Fruit fly (Drosophila melanogaster) ovary, adult (tissue): Measurements from ENCODE around the gene CG32269.

ENCODE experiments used
- CG17801 ChIP-seq: fragments of 200-800 bp; optimal IDR thresholded peaks from 2 replicates; lab custom pipeline; 2019; ENCODE audit warnings: missing biosample characterization, mild to moderate bottlenecking, missing genetic modification characterization, moderate library complexity; ENCODE audit not compliant: partially characterized antibody

The CG32269 gene

DNA sequence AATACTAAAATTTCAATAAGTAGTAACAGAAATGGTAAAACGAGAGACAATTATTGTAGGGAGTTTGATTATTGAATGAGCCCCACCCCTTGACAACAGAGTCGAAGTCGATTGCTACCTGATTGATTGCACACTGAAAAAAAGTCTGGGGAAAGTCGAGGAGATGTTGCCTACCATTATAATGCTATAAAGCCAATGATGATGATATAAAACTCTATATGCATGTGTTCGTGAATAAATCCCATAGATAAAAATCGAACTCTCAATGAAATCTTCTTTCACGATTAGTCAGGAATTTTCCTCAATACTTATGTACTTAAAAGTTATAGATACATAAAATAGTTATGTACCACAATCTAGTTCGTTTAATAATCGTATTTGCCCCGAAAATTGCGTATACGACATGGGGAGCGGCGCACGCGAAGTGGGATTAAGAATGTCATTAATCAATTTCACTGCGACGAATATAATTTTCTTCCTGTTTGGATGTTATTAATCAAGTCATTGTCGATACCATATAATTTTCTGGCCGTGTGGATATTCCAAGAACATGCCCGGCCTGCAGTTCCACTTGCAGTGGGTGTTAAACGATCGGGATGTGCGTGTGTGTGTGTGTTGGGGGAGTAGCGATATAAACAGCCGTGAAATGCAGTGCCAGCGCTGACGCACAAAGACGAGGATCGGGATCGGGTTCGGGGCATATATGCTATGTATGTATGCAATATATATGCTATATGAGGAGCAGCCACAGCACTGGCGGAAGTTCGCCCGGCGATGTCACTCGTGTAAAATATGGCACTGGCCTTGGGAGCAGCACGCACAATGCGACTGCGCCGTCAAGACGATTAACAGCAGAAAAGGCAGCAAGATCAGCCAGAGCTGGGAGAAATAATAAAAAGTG is 35.7 kb upstream of the CG32269 start, which contains the start of gene CG12078:
TSS of gene CG12078 (minus strand) at position 51 of the 901 bp plus-strand sequence.
- no peak for TF ChIP-seq CG17801 (GFP tag; lab: Kevin White, UChicago)

DNA sequence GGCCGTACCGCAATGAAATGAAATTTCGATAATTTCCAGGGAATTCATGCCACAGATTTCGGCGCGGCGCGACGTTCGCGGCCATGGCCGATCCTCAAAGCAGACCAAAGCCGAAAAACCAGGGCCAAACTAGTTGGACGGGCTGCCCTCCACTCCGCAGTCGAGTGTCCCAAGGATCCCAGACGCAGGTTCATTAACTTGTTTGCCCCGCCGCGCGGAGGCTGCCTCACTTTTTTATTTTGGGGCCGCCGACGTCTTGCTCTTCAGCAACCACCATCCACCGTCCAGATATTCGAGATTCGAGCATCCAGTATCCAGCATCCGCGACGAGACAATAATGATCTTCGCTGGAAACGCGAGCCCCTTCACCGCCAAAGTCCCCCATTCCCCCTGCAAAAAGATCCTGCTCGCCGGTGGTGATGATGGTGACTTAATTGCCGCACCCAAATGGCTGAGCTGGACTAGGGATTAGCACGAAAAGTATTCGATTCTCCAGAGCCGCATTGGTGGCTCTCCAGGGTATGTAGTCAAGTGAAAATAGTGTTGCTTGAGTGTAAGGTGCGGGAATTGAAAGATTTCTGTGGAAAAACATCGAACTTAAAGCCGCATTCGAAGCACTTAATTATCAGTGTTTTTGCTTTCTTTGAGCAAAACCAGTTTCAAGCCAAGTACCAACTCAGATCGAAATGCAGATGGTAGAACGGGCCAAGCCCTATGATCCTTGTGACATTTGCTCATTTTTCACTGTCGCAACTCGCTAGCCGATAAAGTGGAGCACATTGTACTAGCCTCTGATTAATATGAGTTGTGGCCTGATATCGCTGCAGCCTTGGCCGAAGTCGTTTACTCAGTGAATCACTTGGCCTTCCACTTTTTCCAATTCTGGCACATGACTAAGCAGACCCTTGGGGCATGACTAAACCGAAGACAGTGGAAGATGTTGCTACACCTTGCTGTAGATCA is 33.6 kb upstream of the CG32269 start:
- no peak for TF ChIP-seq CG17801 (GFP tag; lab: Kevin White, UChicago)

DNA sequence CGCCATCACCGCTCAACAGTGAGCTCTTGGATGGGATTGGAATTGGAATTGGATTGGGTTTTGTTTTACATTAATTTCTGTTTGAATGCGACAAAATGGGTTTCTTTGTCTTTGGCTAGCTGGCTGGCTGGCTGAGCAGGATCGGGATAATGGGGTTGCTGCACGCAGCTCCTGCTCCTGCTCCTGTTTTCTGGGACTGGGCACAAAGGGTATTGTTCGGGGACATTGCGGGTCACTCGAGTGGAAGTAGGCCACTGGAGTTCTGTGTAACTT is 32.5 kb upstream of the CG32269 start:
- no peak for TF ChIP-seq CG17801 (GFP tag; lab: Kevin White, UChicago)

DNA sequence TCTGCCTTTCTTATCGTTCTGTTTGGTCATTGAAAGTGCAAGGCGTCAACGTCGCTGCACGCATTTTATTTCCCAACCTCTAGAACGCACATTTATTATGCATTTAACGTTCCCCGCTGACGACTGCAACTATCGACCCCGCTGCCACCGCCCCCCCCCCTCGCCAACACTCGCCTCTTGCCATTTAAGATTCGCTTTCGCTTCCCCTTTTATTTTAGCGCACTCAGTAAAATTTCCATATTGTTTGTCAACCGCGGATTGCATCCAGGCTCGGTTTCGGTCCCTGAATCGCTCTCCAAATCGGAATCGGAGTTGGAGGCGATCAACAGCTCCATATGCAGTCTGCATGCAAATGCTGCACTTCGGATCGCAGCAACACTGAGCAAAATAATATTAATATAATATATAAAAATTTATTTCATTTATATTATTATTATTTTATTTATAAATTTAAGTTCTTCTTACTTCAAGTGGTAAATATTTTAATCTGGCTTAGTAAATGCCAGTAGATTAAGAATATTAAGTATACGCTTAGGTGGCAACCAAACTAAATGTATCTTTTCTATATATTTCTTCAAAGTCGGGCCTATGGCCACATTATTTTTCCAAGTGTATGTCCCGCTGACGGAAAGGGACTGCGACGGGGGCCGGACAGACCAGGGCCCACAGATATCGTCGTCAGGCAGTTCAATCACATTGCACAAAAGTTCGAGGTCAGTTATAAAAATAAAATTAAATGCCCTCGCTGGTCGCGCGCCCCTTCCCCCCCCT is 32.0 kb upstream of the CG32269 start:
- TF ChIP-seq CG17801 (GFP tag; lab: Kevin White, UChicago) = no peak

DNA sequence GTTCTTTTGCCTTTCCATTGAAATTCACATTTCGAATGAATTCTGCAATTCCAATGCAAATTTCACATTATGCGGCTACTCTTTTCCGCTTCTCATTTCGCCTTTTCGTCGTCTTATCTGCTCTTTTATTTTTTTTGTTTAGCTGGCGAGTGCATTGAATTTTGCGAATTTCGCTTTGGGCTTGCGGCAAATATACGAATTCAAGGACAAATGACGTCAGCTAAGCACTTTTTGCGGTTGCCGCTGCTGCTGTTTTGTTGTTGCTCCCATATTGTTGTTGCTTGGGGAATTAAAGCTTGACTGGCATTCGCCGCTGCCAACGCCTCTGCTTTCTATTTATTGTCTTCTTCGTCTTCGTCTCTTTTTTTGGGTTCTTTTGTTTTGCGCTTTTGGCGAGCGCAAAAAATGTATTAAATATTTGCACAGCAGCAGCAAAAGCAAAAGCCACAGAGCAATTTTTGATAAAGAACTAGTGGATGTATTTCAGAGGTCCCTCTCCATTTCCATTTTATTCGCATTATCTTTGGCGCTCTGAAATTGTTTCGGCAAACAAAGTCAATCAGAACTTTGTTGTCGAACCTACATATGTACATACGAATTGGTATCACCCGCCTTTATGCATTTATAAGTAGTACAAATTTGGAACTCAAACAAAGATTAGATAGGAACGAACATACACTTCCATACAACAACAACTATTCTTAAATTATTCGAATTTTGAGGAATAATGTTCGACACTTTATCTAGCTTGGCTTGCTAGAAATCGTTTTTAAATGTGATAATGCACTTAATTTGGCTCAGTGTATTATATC is 31.2 kb upstream of the CG32269 start:
- peak; percentile 42 for TF ChIP-seq CG17801 (GFP tag; lab: Kevin White, UChicago)

DNA sequence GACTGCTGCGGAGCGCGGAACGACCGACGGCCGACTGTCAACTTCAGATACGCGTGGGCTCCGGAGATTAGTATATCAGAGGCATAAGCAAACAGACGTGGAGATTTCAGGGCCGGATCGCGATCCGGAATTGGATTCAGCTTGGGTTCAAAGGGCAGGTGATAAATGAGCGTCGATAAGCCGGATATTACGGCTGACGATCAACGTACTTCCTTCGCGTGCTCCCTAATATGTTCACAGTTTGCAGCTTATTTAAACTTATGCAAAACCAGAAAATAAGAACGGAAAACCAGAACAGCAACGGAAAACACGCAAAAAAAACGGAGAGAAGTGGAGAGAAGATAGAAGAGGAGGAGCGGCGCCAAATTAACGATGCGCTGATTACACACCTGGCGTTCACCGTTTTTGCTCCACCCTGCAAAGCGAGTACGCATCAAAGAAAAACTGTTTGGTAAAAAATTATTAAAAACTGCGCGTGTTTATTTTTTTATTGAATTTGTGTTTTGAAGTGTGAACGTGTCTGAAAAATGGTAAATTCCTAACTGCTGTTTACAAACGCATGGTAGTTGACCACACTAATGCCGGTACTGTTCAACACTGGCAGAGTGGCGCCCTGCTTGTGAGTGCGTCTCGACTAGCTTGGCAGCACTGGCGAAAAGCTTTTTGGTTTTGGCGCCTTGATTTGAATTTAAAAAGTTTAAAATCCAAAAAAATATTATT is 30.4 kb upstream of the CG32269 start, which contains the start of gene CG17746:
TSS of gene CG17746 (minus strand) at position 546 of the 720 bp plus-strand sequence.
- TF ChIP-seq CG17801 (GFP tag; lab: Kevin White, UChicago) = no peak

DNA sequence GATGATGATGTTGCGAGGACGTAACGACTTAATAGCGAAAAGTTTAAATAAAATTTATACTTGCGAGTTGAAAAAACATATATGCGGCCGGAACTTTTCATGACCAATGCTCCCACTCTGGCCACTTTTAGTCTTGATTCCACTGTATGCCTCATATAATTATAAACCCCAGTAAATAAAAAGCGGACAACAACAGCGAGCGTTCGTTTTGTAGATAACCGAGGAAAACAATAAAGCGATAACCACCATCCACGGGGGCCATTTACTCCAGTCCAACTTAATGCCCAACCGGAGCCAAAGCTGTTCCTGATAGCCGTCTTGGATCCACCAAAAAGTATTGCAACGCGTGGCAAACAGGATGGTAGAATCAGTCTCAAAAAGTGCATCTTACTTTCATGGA is 27.5 kb upstream of the CG32269 start:
- peak; percentile 22 for TF ChIP-seq CG17801 (GFP tag; lab: Kevin White, UChicago)

DNA sequence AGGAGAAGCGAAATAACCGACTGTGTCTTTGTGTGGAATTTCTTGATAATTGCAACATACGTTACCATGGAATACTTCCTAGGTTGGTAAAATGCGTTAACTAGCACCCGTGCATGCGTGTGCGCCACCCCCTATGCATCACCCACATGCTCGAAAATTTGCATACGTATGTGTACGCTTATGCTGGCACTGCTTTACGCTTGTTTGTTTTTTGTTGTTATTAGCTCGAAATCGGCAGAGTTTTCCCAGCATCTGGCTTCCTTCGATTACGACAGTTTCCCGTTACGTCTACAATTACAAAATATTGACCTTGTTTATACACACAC is 17.6 kb upstream of the CG32269 start:
- TF ChIP-seq CG17801 (GFP tag; lab: Kevin White, UChicago) = no peak

DNA sequence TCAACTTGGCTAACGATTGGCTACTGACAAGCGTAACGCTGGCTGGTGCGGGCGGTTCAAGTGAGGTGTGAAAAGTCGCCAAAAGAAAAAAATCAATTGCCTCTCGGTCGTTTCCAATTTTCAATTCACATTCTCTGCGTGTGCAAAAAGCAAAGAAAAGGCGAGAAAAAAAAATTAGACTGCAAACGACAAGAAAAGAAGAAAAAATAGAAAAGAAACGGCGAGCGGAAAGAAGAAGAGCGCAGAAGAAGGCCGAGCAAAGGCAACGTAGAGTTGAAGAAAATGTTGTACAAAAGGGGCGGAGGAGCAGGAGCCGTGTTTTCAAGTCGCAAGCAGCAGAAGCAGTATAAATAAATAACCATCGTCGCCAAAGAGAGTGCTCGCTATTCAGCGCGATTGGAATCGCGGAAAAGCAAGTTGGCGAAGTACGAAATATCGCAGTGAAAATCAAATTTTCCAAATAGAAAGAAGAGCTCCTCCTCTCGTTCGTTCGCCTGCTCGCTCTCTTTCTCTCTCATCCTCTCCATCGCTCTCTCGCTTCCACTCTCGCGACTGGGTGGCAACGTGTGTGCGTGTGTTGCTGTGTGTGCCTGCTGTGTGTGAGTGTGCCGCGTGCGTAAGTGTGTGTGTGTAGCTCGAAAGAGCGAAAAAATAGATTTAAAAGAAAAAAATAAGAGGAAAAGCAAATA is 17.1 kb upstream of the CG32269 start:
- no peak for TF ChIP-seq CG17801 (GFP tag; lab: Kevin White, UChicago)

DNA sequence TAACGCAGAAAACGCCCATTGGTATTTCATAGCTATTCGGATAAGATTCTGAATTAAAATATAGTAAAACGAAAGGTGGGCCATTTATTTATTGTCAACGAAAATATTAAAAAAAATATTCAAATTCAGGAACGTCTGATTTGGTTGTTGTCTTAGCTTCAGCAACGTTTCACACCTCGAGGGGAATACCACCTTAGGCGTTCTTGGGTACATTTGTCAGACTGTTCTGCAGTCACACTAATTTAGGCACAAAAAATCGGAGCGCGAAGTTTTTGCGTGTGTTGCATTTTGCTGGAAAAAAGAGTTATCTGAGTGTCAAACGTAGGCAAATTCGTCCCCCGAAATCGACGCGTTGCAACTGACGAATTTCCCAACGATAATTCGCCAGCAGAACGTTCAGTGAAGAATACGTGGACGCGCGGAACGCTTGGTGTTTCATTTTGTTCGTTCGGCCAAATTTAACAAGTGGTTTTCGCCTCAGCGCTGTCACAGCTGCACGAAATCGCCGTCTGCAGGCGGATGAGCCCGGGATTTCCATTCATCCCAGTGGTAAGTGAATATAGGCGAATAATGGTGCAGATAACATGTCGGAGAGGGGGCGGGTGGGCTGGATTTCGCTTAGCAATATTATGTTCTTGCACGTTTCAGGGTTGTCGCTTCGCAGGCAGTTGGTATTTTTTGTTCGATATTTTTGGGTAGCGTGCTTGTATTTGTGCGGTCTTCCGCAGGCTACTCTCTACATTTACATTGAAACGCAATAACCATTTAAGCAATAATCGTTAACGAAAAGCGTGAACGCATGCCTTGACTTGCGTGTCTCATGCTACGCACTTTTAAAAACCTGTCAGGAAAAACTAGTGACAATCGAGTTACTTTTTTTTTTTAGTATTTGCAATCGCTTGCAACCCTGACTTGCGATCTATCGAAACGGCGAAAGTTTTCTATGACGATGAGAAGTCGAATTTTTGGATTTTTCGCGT is 16.2 kb upstream of the CG32269 start, which contains the start of gene Larp4B:
TSS of gene Larp4B (plus strand) at position 99 of the 980 bp plus-strand sequence.
- TF ChIP-seq CG17801 (GFP tag; lab: Kevin White, UChicago) = no peak

DNA sequence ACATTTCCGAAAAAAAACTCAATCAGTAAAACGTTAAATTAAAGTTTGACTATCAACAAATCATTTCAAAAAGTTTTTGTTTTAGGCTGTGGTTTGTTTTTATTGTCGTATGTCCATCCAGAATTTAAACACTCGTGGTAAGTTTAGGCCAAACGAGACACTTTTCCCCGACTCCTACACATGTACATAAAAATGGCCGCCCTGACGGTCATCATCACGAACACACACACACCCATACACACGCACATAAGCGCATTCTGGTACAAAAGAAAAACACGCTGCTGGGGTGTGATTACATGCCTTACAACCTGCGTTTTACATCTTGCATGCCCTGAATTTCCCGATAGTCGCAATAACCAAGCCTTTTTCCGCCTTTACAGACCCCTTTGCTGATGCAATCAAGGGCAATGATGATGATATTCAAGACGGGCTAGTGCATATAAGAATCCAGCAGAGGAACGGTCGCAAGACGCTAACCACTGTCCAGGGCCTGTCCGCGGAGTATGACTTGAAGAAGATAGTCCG is 14.7 kb upstream of the CG32269 start:
- TF ChIP-seq CG17801 (GFP tag; lab: Kevin White, UChicago) = no peak
